Fruit fly (Drosophila melanogaster) whole organism, prepupa: Measurements from ENCODE around the gene CG32036.

Source experiments
- Blimp-1 ChIP-seq: fragments of 200-800 bp; sonication (Bioruptor generic); optimal IDR thresholded peaks from 3 replicates; lab custom pipeline; 2017; ENCODE audit warnings: missing biosample characterization, missing genetic modification characterization, mild to moderate bottlenecking, moderate library complexity, missing genetic modification reagents
- CG10631 ChIP-seq: fragments of 200-800 bp; sonication (Bioruptor generic); optimal IDR thresholded peaks from 2 replicates; lab custom pipeline; 2016; ENCODE audit warnings: missing biosample characterization, missing genetic modification characterization
- CG11762 ChIP-seq: fragments of 200-800 bp; sonication (Bioruptor generic); optimal IDR thresholded peaks from 3 replicates; lab custom pipeline; 2016; ENCODE audit warnings: missing biosample characterization, missing genetic modification characterization; ENCODE audit not compliant: insufficient read depth
- CG15336 ChIP-seq: fragments of 200-800 bp; sonication (Bioruptor generic); IDR thresholded peaks from 2 replicates; pipeline ENCODE4 v1.3.6; 2022; ENCODE audit warnings: missing biosample characterization, missing genetic modification characterization
- CG16779 ChIP-seq: fragments of 200-800 bp; sonication (Bioruptor generic); optimal IDR thresholded peaks from 3 replicates; lab custom pipeline; 2017; ENCODE audit warnings: missing biosample characterization, mild to moderate bottlenecking, missing genetic modification characterization
- CG32006 ChIP-seq: fragments of 200-800 bp; sonication (Bioruptor generic); optimal IDR thresholded peaks from 3 replicates; lab custom pipeline; 2017; ENCODE audit warnings: missing biosample characterization, mild to moderate bottlenecking, missing genetic modification characterization
- CG34406 ChIP-seq: fragments of 200-800 bp; sonication (Bioruptor generic); optimal IDR thresholded peaks from 3 replicates; lab custom pipeline; 2016; ENCODE audit warnings: missing biosample characterization, missing genetic modification characterization
- CG4318 ChIP-seq: fragments of 200-800 bp; sonication (Bioruptor generic); optimal IDR thresholded peaks from 3 replicates; lab custom pipeline; 2017; ENCODE audit warnings: missing biosample characterization, mild to moderate bottlenecking, missing genetic modification characterization
- CG6163 ChIP-seq: fragments of 200-800 bp; sonication (Bioruptor generic); IDR thresholded peaks from 3 replicates; pipeline ENCODE4 v1.3.6; 2022; ENCODE audit warnings: missing biosample characterization, missing genetic modification characterization
- CG6792 ChIP-seq: fragments of 200-800 bp; sonication (Bioruptor generic); optimal IDR thresholded peaks from 3 replicates; lab custom pipeline; 2016; ENCODE audit warnings: missing biosample characterization, missing genetic modification characterization
- CG8119 ChIP-seq: fragments of 200-800 bp; sonication (Bioruptor generic); IDR thresholded peaks from 3 replicates; pipeline ENCODE4 v1.3.6; 2022; ENCODE audit warnings: missing biosample characterization, missing genetic modification characterization
- CG9139 ChIP-seq: fragments of 200-800 bp; sonication (Bioruptor generic); optimal IDR thresholded peaks from 3 replicates; lab custom pipeline; 2017; ENCODE audit warnings: missing biosample characterization, mild to moderate bottlenecking, missing genetic modification characterization
- Eip78C ChIP-seq: fragments of 200-800 bp; sonication (Bioruptor generic); peaks from one replicate; lab custom pipeline; 2016; ENCODE audit warnings: missing biosample characterization, missing genetic modification characterization
- Eip93F ChIP-seq: fragments of 200-800 bp; sonication (Bioruptor generic); optimal IDR thresholded peaks from 2 replicates; lab custom pipeline; 2016; ENCODE audit warnings: missing biosample characterization, mild to moderate bottlenecking, missing genetic modification characterization
- Ets21C ChIP-seq: fragments of 200-800 bp; sonication (Bioruptor generic); optimal IDR thresholded peaks from 3 replicates; lab custom pipeline; 2016; ENCODE audit warnings: missing biosample characterization, missing genetic modification characterization
- Ets96B ChIP-seq: fragments of 200-800 bp; optimal IDR thresholded peaks from 2 replicates; lab custom pipeline; 2019; ENCODE audit warnings: missing biosample characterization, mild to moderate bottlenecking, missing genetic modification characterization, moderate library complexity
- Smox ChIP-seq: fragments of 200-800 bp; sonication (Bioruptor generic); optimal IDR thresholded peaks from 3 replicates; lab custom pipeline; 2016; ENCODE audit warnings: missing biosample characterization, missing genetic modification characterization
- Sox14 ChIP-seq: fragments of 200-800 bp; sonication (Bioruptor generic); optimal IDR thresholded peaks from 3 replicates; lab custom pipeline; 2016; ENCODE audit warnings: missing biosample characterization, missing genetic modification characterization
- achi ChIP-seq: fragments of 200-800 bp; sonication (Bioruptor generic); optimal IDR thresholded peaks from 3 replicates; lab custom pipeline; 2016; ENCODE audit warnings: missing biosample characterization, missing genetic modification characterization
- cyc ChIP-seq: fragments of 200-800 bp; sonication (Bioruptor generic); optimal IDR thresholded peaks from 3 replicates; lab custom pipeline; 2016; ENCODE audit warnings: missing biosample characterization, missing genetic modification characterization
- eg ChIP-seq: fragments of 200-800 bp; sonication (Bioruptor generic); IDR thresholded peaks from 3 replicates; pipeline ENCODE4 v1.3.6; 2022; ENCODE audit warnings: missing biosample characterization, missing genetic modification characterization
- fd59A ChIP-seq: fragments of 200-800 bp; sonication (Bioruptor generic); optimal IDR thresholded peaks from 2 replicates; lab custom pipeline; 2017; ENCODE audit warnings: missing biosample characterization, mild to moderate bottlenecking, missing genetic modification characterization, missing genetic modification reagents
- net ChIP-seq: fragments of 200-800 bp; sonication (Bioruptor generic); optimal IDR thresholded peaks from 3 replicates; lab custom pipeline; 2016; ENCODE audit warnings: missing biosample characterization, missing genetic modification characterization
- pdm3 ChIP-seq: fragments of 200-800 bp; sonication (Bioruptor generic); optimal IDR thresholded peaks from 3 replicates; lab custom pipeline; 2016; ENCODE audit warnings: missing biosample characterization, missing genetic modification characterization
- spab ChIP-seq: fragments of 200-800 bp; sonication (Bioruptor generic); optimal IDR thresholded peaks from 2 replicates; lab custom pipeline; 2017; ENCODE audit warnings: missing biosample characterization, mild to moderate bottlenecking, missing genetic modification characterization, missing genetic modification reagents

The CG32036 gene

dm6 chr3L:9441907-9442479, 47.0 kb downstream of the CG32036 start, which contains the start of the genes Bet3 and Nf-YA (continued):
- no peak for TF ChIP-seq CG9139 (GFP tag; lab: Kevin White, UChicago)
- TF ChIP-seq CG6163 (GFP tag; lab: Robert Waterston, UW), result no peak
- no peak for TF ChIP-seq net
- no peak for TF ChIP-seq spab (GFP tag; lab: Kevin White, UChicago)
- TF ChIP-seq CG6792 (GFP tag; lab: Kevin White, UChicago), result peak; percentile 12
- peak; percentile 31 for TF ChIP-seq Ets21C
- no peak for TF ChIP-seq CG11762 (GFP tag; lab: Kevin White, UChicago)
- TF ChIP-seq Sox14 (GFP tag; lab: Kevin White, UChicago), result peak; percentile 48

DNA sequence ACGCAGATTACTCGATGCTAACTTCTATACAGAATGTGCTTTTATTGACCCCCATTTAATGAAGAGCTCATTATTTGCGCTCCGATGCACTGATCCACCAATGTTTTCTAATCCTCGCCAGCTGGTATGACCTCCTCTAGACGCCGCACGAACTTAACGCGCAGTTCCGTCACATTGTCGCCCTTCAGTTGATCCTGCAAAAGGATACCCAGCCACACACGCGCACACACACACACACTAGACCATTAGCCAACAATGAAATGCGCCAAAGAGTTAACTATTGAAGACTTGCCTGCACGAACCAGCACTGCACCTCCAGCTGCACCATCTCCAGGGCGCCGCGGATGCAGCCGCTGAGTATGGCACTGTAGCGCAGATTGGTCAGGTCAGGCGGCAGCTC, 50.2 kb downstream of the CG32036 start:
- TF ChIP-seq Ets96B (tag; lab: Kevin White, UChicago) (no peak), cyc (GFP tag; lab: Kevin White, UChicago) (no peak), achi (GFP tag; lab: Kevin White, UChicago) (no peak), CG4318 (GFP tag; lab: Kevin White, UChicago) (no peak), CG10631 (no peak), Ets21C (no peak), fd59A (GFP tag; lab: Kevin White, UChicago) (no peak), CG32006 (GFP tag; lab: Kevin White, UChicago) (no peak), CG15336 (GFP tag; lab: Robert Waterston, UW) (no peak), CG8119 (no peak), CG16779 (no peak), Eip93F (no peak), CG34406 (GFP tag; lab: Kevin White, UChicago) (no peak), eg (GFP tag; lab: Robert Waterston, UW) (no peak), Smox (GFP tag; lab: Kevin White, UChicago) (no peak), pdm3 (GFP tag; lab: Kevin White, UChicago) (no peak), Sox14 (GFP tag; lab: Kevin White, UChicago) (no peak), Blimp-1 (no peak), Eip78C (GFP tag; lab: Kevin White, UChicago) (no peak)
